Fruit fly (Drosophila melanogaster): ENCODE data around the gene CG43993.

DNA sequence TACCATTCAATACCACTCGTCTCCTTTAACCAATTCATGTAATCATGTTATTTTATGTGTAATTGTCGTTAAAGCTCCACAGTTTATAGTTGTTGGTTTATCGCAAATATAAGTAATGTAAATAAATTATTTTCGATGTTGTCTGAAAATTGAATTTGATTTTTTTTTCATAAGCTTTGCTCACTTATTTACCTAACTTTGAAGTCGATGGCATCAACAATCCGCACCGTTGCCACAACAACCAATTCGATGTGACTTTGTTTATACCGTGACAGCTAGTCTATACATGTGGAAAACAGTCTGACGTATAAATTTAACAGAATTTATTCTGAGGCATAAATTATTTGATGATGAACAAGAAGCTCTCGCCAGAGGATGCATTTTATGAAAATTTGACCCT, 41.9 kb upstream of the CG43993 start, which contains the start of gene CG6931:
- TF ChIP-seq CG8478 (optimal IDR thresholded peaks at IDR 0.05), result no peak
- TF ChIP-seq CTCF (optimal IDR thresholded peaks at IDR 0.05), result no peak

Data from S2 (cell line).